Fruit fly (Drosophila melanogaster) whole organism, embryonic: ENCODE results near the gene RpL8.

Experiments used
- Atf6 ChIP-seq: fragments of 200-800 bp; sonication (Bioruptor generic); IDR thresholded peaks from 2 replicates; pipeline ENCODE4 v1.3.6; 2022; ENCODE audit warnings: missing biosample characterization, missing genetic modification characterization
- CG10267 ChIP-seq: fragments of 200-800 bp; sonication (Bioruptor generic); optimal IDR thresholded peaks from 2 replicates; lab custom pipeline; 2018; ENCODE audit warnings: missing biosample characterization, mild to moderate bottlenecking, missing genetic modification characterization, moderate library complexity
- CG10274 ChIP-seq: fragments of 200-800 bp; sonication (Bioruptor generic); optimal IDR thresholded peaks from 3 replicates; lab custom pipeline; 2017; ENCODE audit warnings: missing biosample characterization, mild to moderate bottlenecking, missing genetic modification characterization
- CG11093 ChIP-seq: fragments of 200-800 bp; sonication (Bioruptor generic); IDR thresholded peaks from 3 replicates; pipeline ENCODE4 v1.3.6; 2022; ENCODE audit warnings: missing biosample characterization, missing genetic modification characterization
- CG11247 ChIP-seq: fragments of 200-800 bp; sonication (Bioruptor generic); IDR thresholded peaks from 2 replicates; pipeline ENCODE4 v1.3.6; 2022; ENCODE audit warnings: missing biosample characterization, missing genetic modification characterization
- CG14965 ChIP-seq: fragments of 200-800 bp; sonication (Bioruptor generic); optimal IDR thresholded peaks from 2 replicates; lab custom pipeline; 2016; ENCODE audit warnings: missing biosample characterization, missing genetic modification characterization, borderline replicate concordance
- CG1603 ChIP-seq: fragments of 200-800 bp; sonication (Bioruptor generic); optimal IDR thresholded peaks from 2 replicates; lab custom pipeline; 2019; ENCODE audit warnings: missing biosample characterization, mild to moderate bottlenecking, missing genetic modification characterization, moderate library complexity
- CG16863 ChIP-seq: fragments of 200-800 bp; sonication (Bioruptor generic); optimal IDR thresholded peaks from 3 replicates; lab custom pipeline; 2016; ENCODE audit warnings: missing biosample characterization, missing genetic modification characterization
- CG17361 ChIP-seq: fragments of 200-800 bp; sonication (Bioruptor generic); IDR thresholded peaks from 3 replicates; pipeline ENCODE4 v1.3.6; 2022; ENCODE audit warnings: missing biosample characterization, missing genetic modification characterization
- CG2116 ChIP-seq: fragments of 200-800 bp; sonication (Bioruptor generic); optimal IDR thresholded peaks from 3 replicates; lab custom pipeline; 2018; ENCODE audit warnings: missing biosample characterization, mild to moderate bottlenecking, missing genetic modification characterization
- CG31365 ChIP-seq: fragments of 200-800 bp; sonication (Bioruptor generic); optimal IDR thresholded peaks from 2 replicates; lab custom pipeline; 2018; ENCODE audit warnings: missing biosample characterization, mild to moderate bottlenecking, missing genetic modification characterization
- CG33557 ChIP-seq: fragments of 200-800 bp; sonication (Bioruptor generic); optimal IDR thresholded peaks from 2 replicates; lab custom pipeline; 2019; ENCODE audit warnings: missing biosample characterization, mild to moderate bottlenecking, missing genetic modification characterization, moderate library complexity
- CG5180 ChIP-seq: fragments of 200-800 bp; sonication (Bioruptor generic); optimal IDR thresholded peaks from 3 replicates; lab custom pipeline; 2017; ENCODE audit warnings: missing biosample characterization, missing genetic modification characterization, mild to moderate bottlenecking, moderate library complexity, missing genetic modification reagents
- CG6813 ChIP-seq: fragments of 200-800 bp; sonication (Bioruptor generic); optimal IDR thresholded peaks from 2 replicates; lab custom pipeline; 2017; ENCODE audit warnings: missing biosample characterization, missing genetic modification characterization, mild to moderate bottlenecking, moderate library complexity, missing genetic modification reagents
- CG8290 ChIP-seq, 3 experiments: fragments of 200-800 bp; sonication (Bioruptor generic); optimal IDR thresholded peaks; 2 replicates each; lab custom pipeline; 2016 to 2019; ENCODE audit warnings: missing biosample characterization in 3 of 3, missing genetic modification characterization in 3 of 3, mild to moderate bottlenecking in 2 of 3, moderate library complexity in 1 of 3
- CG8478 ChIP-seq: fragments of >200 bp; optimal IDR thresholded peaks from 2 replicates; lab custom pipeline; 2018
- D ChIP-seq, 2 experiments: fragments of 200-800 bp in 1 of 2; fragments of >200 bp in 1 of 2; sonication (Bioruptor generic) in 1 of 2; optimal IDR thresholded peaks; 2 replicates in 1 of 2; 3 replicates in 1 of 2; lab custom pipeline; 2017; ENCODE audit warnings: mild to moderate bottlenecking in 1 of 2, missing biosample characterization in 1 of 2, missing genetic modification characterization in 1 of 2, missing genetic modification reagents in 1 of 2
- Hr39 ChIP-seq: fragments of >200 bp; optimal IDR thresholded peaks from 2 replicates; lab custom pipeline; 2017
- Lhr ChIP-seq: fragments of 200-800 bp; sonication (Bioruptor generic); optimal IDR thresholded peaks from 3 replicates; lab custom pipeline; 2017; ENCODE audit warnings: mild to moderate bottlenecking, missing biosample characterization, missing genetic modification reagents, missing genetic modification characterization
- Lpt ChIP-seq: fragments of >200 bp; optimal IDR thresholded peaks from 2 replicates; lab custom pipeline; 2018; ENCODE audit warnings: missing biosample characterization, missing genetic modification characterization
- MTF-1 ChIP-seq: fragments of 200-800 bp; sonication (Bioruptor generic); optimal IDR thresholded peaks from 2 replicates; lab custom pipeline; 2018; ENCODE audit warnings: missing biosample characterization, mild to moderate bottlenecking, missing genetic modification characterization, borderline replicate concordance
- Mad ChIP-seq: fragments of 200-800 bp; sonication (Bioruptor generic); optimal IDR thresholded peaks from 2 replicates; lab custom pipeline; 2016; ENCODE audit warnings: missing biosample characterization, missing genetic modification characterization
- NC2α ChIP-seq: fragments of 200-800 bp; sonication (Bioruptor generic); optimal IDR thresholded peaks from 2 replicates; lab custom pipeline; 2016; ENCODE audit warnings: missing biosample characterization, missing genetic modification characterization
- Oaz ChIP-seq: fragments of 200-800 bp; sonication (Bioruptor generic); IDR thresholded peaks from 2 replicates; pipeline ENCODE4 v1.3.6; 2022; ENCODE audit warnings: missing biosample characterization, missing genetic modification characterization
- Ptx1 ChIP-seq: fragments of 200-800 bp; sonication (Bioruptor generic); IDR thresholded peaks from 2 replicates; pipeline ENCODE4 v1.3.6; 2022; ENCODE audit warnings: missing biosample characterization, missing genetic modification characterization
- Rx ChIP-seq: fragments of 200-800 bp; sonication (Bioruptor generic); IDR thresholded peaks from 2 replicates; pipeline ENCODE4 v1.3.6; 2022; ENCODE audit warnings: missing biosample characterization, missing genetic modification characterization
- Sry-β ChIP-seq: fragments of 200-800 bp; sonication (Bioruptor generic); optimal IDR thresholded peaks from 2 replicates; lab custom pipeline; 2018; ENCODE audit warnings: missing biosample characterization, mild to moderate bottlenecking, missing genetic modification characterization, moderate library complexity
- Tbp ChIP-seq: fragments of >200 bp; optimal IDR thresholded peaks from 2 replicates; lab custom pipeline; 2018; ENCODE audit warnings: missing biosample characterization, missing genetic modification characterization
- Xrp1 ChIP-seq: fragments of 200-800 bp; sonication (Bioruptor generic); IDR thresholded peaks from 2 replicates; pipeline ENCODE4 v1.3.6; 2022; ENCODE audit warnings: missing biosample characterization, missing genetic modification characterization
- az2 ChIP-seq: fragments of 200-800 bp; sonication (Bioruptor generic); optimal IDR thresholded peaks from 3 replicates; lab custom pipeline; 2016; ENCODE audit warnings: missing biosample characterization, missing genetic modification characterization
- br ChIP-seq: fragments of >200 bp; optimal IDR thresholded peaks from 2 replicates; lab custom pipeline; 2017
- chm ChIP-seq: fragments of 200-800 bp; sonication (Bioruptor generic); IDR thresholded peaks from 2 replicates; pipeline ENCODE4 v1.3.6; 2022; ENCODE audit warnings: missing biosample characterization, missing genetic modification characterization
- crol ChIP-seq: fragments of 200-800 bp; sonication (Bioruptor generic); IDR thresholded peaks from 2 replicates; pipeline ENCODE4 v1.3.6; 2022; ENCODE audit warnings: missing biosample characterization, missing genetic modification characterization
- ewg ChIP-seq: fragments of 200-800 bp; sonication (Bioruptor generic); optimal IDR thresholded peaks from 3 replicates; lab custom pipeline; 2017; ENCODE audit warnings: mild to moderate bottlenecking, missing biosample characterization, missing genetic modification reagents, missing genetic modification characterization
- ftz-f1 ChIP-seq: fragments of 200-800 bp; sonication (Bioruptor generic); optimal IDR thresholded peaks from 2 replicates; lab custom pipeline; 2016; ENCODE audit warnings: missing biosample characterization, missing genetic modification characterization
- kah ChIP-seq: fragments of 200-800 bp; sonication (Bioruptor generic); optimal IDR thresholded peaks from 2 replicates; lab custom pipeline; 2018; ENCODE audit warnings: missing biosample characterization, mild to moderate bottlenecking, missing genetic modification characterization
- lbe ChIP-seq: fragments of 200-800 bp; sonication (Bioruptor generic); optimal IDR thresholded peaks from 2 replicates; lab custom pipeline; 2016; ENCODE audit warnings: missing biosample characterization, mild to moderate bottlenecking, missing genetic modification characterization
- nom ChIP-seq: fragments of 200-800 bp; sonication (Bioruptor generic); optimal IDR thresholded peaks from 2 replicates; lab custom pipeline; 2017; ENCODE audit warnings: missing biosample characterization, missing genetic modification characterization, mild to moderate bottlenecking, moderate library complexity, missing genetic modification reagents
- rib ChIP-seq: fragments of 200-800 bp; sonication (Bioruptor generic); IDR thresholded peaks from 2 replicates; pipeline ENCODE4 v1.3.6; 2022; ENCODE audit warnings: missing biosample characterization, missing genetic modification characterization
- sens-2 ChIP-seq: fragments of 200-800 bp; sonication (Bioruptor generic); IDR thresholded peaks from 2 replicates; pipeline ENCODE4 v1.3.6; 2022; ENCODE audit warnings: missing biosample characterization, missing genetic modification characterization
- slbo ChIP-seq: fragments of 200-800 bp; sonication (Bioruptor generic); IDR thresholded peaks from 2 replicates; pipeline ENCODE4 v1.3.6; 2022; ENCODE audit warnings: missing biosample characterization, missing genetic modification characterization
- stc ChIP-seq: fragments of 200-800 bp; sonication (Bioruptor generic); IDR thresholded peaks from 2 replicates; pipeline ENCODE4 v1.3.6; 2022; ENCODE audit warnings: missing biosample characterization, missing genetic modification characterization
- tgo ChIP-seq: fragments of 200-800 bp; sonication (Bioruptor generic); IDR thresholded peaks from 3 replicates; pipeline ENCODE4 v1.3.6; 2022; ENCODE audit warnings: missing biosample characterization, missing genetic modification characterization
- unc-4 ChIP-seq: fragments of 200-800 bp; sonication (Bioruptor generic); IDR thresholded peaks from 2 replicates; pipeline ENCODE4 v1.3.6; 2022; ENCODE audit warnings: missing biosample characterization, missing genetic modification characterization; ENCODE audit not compliant: partially characterized antibody
- zen ChIP-seq: fragments of 200-800 bp; sonication (Bioruptor generic); optimal IDR thresholded peaks from 3 replicates; lab custom pipeline; 2018; ENCODE audit warnings: missing biosample characterization, mild to moderate bottlenecking, missing genetic modification characterization, moderate library complexity
- zfh2 ChIP-seq: fragments of 200-800 bp; sonication (Bioruptor generic); optimal IDR thresholded peaks from 2 replicates; lab custom pipeline; 2016; ENCODE audit warnings: missing biosample characterization, missing genetic modification characterization

RpL8 gene

DNA sequence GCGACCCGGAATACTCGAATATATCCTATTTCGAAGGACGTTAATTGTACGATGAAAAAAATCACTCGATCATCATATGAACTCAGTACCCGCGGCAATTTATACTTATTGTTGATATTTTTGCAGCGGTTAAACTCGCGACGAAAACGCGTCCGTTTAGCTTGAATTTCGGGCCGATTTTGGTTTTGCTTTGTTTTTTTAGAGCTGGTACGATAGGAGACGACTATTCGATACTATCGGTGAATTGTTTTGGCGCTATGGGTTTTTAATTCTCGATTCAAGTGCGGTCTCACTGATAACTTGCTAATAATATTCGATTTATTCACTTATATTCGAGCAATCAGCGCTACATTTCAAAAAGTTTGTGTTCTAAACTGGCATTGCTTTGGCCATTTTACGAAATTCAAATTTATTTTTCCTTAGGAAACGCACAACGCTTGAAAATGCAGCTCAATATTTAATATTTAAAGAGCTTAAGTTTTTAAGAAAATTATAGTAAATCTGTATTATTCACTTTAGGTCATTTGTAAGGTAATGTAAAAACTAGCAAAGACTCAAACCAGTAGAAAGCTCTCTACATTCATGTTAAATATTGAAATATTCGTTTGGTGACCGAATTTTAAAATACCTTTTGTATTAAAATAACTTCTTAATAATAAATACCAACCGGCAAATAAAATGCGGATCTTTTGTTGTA is 33.0 kb upstream of the RpL8 start, which contains the start of gene Spn (continued):
- TF ChIP-seq CG11247 (GFP tag; lab: Robert Waterston, UW) = no peak
- TF ChIP-seq CG8290 (GFP tag; optimal IDR thresholded peaks at IDR 0.05; lab: Kevin White, UChicago) = no peak
- no peak for TF ChIP-seq CG8290 (tag; optimal IDR thresholded peaks at IDR 0.05; lab: Kevin White, UChicago)
- TF ChIP-seq sens-2 (GFP tag; lab: Robert Waterston, UW) = no peak
- no peak for TF ChIP-seq CG33557 (GFP tag; lab: Kevin White, UChicago)
- TF ChIP-seq CG5180 (GFP tag; lab: Kevin White, UChicago) = no peak
- TF ChIP-seq CG8478 = no peak
- TF ChIP-seq slbo (GFP tag; lab: Robert Waterston, UW) = peak; percentile 53; the same call in 1 of the 2 replicates
- TF ChIP-seq Oaz (GFP tag; lab: Robert Waterston, UW) = no peak
- no peak for TF ChIP-seq CG6813
- TF ChIP-seq tgo (GFP tag; lab: Robert Waterston, UW) = no peak
- TF ChIP-seq lbe (GFP tag; lab: Kevin White, UChicago) = peak; percentile 22
- TF ChIP-seq Lpt (GFP tag; lab: Kevin White, UChicago) = no peak
- TF ChIP-seq Hr39 = no peak
- peak; percentile 61 for TF ChIP-seq CG10267 (tag; lab: Kevin White, UChicago)

DNA sequence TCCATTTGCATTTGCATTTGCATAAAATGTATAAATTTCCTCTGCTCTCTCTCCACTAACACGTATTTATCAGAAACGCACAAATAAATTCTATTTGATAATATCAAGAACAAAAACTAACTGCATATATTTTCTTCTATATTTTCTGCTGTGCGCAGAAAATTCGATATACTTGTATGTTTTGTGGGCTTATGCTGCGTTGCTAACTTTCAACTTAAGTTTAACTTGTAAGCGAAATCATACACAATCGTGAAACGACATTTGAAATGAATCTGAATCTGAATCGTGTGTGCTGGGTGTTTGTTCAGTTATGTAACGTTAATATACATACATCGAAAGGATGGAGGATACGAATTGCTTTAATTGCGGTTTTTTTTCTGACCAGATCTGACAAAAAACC is 31.6 kb upstream of the RpL8 start:
- TF ChIP-seq br (lab: Kevin White, UChicago) (no peak), Ptx1 (GFP tag; lab: Robert Waterston, UW) (no peak), crol (GFP tag; lab: Robert Waterston, UW) (no peak), Sry-β (GFP tag; lab: Kevin White, UChicago) (no peak), MTF-1 (GFP tag; lab: Kevin White, UChicago) (no peak), ewg (GFP tag; lab: Kevin White, UChicago) (no peak), NC2α (GFP tag; lab: Kevin White, UChicago) (no peak), az2 (no peak), CG31365 (tag; lab: Kevin White, UChicago) (no peak), stc (no peak), D (optimal IDR thresholded peaks at IDR 0.05; lab: Kevin White, UChicago) (no peak), D (GFP tag; optimal IDR thresholded peaks at IDR 0.05; lab: Kevin White, UChicago) (no peak), Lhr (GFP tag; lab: Kevin White, UChicago) (no peak), CG11093 (GFP tag; lab: Robert Waterston, UW) (no peak), Atf6 (GFP tag; lab: Robert Waterston, UW) (no peak), CG17361 (GFP tag; lab: Robert Waterston, UW) (no peak), CG10267 (tag; lab: Kevin White, UChicago) (no peak), Tbp (no peak), unc-4 (GFP tag; lab: Robert Waterston, UW) (no peak)

DNA sequence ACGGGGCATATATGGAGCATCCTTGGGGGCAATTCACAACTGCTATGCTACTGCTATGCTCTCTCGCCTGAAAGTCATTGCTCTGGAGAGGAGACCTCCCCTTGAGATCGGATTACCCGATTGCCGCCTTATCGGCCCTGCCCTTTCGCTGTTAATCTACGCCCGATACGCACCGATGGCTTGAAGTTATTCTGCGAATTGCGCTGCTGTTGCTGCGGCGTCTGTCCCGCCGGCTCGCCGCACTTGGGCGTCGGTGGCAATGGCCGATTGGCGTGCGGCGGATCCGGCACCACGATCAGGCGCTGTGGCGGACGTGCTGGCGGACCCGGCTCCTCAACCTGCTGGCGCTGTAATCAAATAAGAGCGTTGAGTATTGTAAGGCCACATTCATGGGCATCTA is 21.2 kb upstream of the RpL8 start:
- TF ChIP-seq ftz-f1 (GFP tag; lab: Kevin White, UChicago) = peak; percentile 3
- no peak for TF ChIP-seq CG8290 (GFP tag; optimal IDR thresholded peaks at IDR 0.05; lab: Kevin White, UChicago)
- no peak for TF ChIP-seq CG8290 (tag; optimal IDR thresholded peaks at IDR 0.05; lab: Kevin White, UChicago)
- TF ChIP-seq CG14965 (GFP tag; lab: Kevin White, UChicago) = no peak
- no peak for TF ChIP-seq CG33557 (GFP tag; lab: Kevin White, UChicago)

DNA sequence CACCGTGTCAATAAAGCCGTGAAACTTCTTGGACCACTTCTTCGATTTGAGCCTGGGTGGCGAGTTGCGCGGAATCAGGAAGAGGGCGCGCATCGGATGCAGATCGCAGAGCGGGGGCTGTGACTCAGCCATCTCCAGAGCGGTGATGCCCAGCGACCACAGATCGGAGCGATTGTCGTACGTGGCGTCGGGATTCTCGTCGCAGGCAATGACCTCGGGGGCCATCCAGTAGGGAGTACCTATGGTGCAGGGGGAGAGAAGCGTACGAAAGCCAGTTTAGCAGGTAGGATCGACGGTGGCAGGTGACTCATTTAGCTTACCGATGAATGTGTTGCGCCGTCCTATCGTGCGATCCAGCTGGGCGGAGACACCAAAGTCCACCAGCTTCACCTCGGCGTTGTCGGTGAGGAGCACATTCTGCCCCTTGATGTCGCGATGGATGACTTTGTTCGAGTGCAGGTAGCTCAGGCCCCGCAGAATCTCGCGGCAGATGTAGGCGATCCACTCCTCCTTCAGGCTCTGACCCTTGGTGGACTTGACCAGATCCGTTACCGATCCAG is 20.1 kb upstream of the RpL8 start:
- no peak for TF ChIP-seq Xrp1 (GFP tag; lab: Robert Waterston, UW)
- TF ChIP-seq nom (GFP tag; lab: Kevin White, UChicago) = peak; percentile 78
- no peak for TF ChIP-seq zen (tag; lab: Kevin White, UChicago)
- no peak for TF ChIP-seq Rx (GFP tag; lab: Robert Waterston, UW)
- no peak for TF ChIP-seq Mad (GFP tag; lab: Kevin White, UChicago)
- TF ChIP-seq CG10274 (GFP tag; lab: Kevin White, UChicago) = no peak
- TF ChIP-seq chm (GFP tag; lab: Robert Waterston, UW) = no peak
- no peak for TF ChIP-seq kah (GFP tag; lab: Kevin White, UChicago)
- no peak for TF ChIP-seq rib
- TF ChIP-seq CG16863 = no peak
- no peak for TF ChIP-seq CG1603
- TF ChIP-seq zfh2 = no peak
- no peak for TF ChIP-seq CG2116 (GFP tag; lab: Kevin White, UChicago)
